Fruit fly (Drosophila melanogaster): ENCODE measurements around the gene CG4911.

The CG4911 gene

dm6 chr3L:9057429-9058088 lies 15.0 kb downstream of the CG4911 start (continued):
- TF ChIP-seq grau (tag; optimal IDR thresholded peaks at IDR 0.05) (peak; percentile 94), Nf-YA (GFP tag; IDR thresholded peaks at IDR 0.05) (peak; percentile 79), CG3065 (GFP tag; optimal IDR thresholded peaks at IDR 0.05) (peak; percentile 76), CG4360 (GFP tag; IDR thresholded peaks at IDR 0.05) (peak; percentile 51), CG15479 (GFP tag; optimal IDR thresholded peaks at IDR 0.05) (no peak), CG11695 (GFP tag; IDR thresholded peaks at IDR 0.05) (peak; percentile 88), CG10321 (GFP tag; IDR thresholded peaks at IDR 0.05) (0 out of 2 replicates have a peak, but pooled peaks have one; percentile 58), odd (GFP tag; optimal IDR thresholded peaks at IDR 0.05) (peak; percentile 86), Fer1 (GFP tag; optimal IDR thresholded peaks at IDR 0.05) (peak; percentile 96), CG31388 (GFP tag; optimal IDR thresholded peaks at IDR 0.05) (peak; percentile 54), eve (GFP tag; optimal IDR thresholded peaks at IDR 0.05) (peak in 1 of 2 experiments; percentile 92), Sry-δ (GFP tag; optimal IDR thresholded peaks at IDR 0.05) (peak; percentile 3), pum (GFP tag; optimal IDR thresholded peaks at IDR 0.05) (peak; percentile 38), HLHmδ (GFP tag; optimal IDR thresholded peaks at IDR 0.05) (no peak), CG17612 (GFP tag; IDR thresholded peaks at IDR 0.05) (peak; percentile 66), p53 (GFP tag; optimal IDR thresholded peaks at IDR 0.05) (no peak), CG10431 (GFP tag; optimal IDR thresholded peaks at IDR 0.05) (peak; percentile 78), Sin3A (optimal IDR thresholded peaks at IDR 0.05) (no peak), CG3995 (GFP tag; optimal IDR thresholded peaks at IDR 0.05) (peak; percentile 43), kni (GFP tag; optimal IDR thresholded peaks at IDR 0.05) (peak; percentile 23), H2.0 (GFP tag; IDR thresholded peaks at IDR 0.05) (peak; percentile 86), CG17829 (tag; optimal IDR thresholded peaks at IDR 0.05) (peak; percentile 93), Optix (GFP tag; IDR thresholded peaks at IDR 0.05) (peak; percentile 74; the same call in 2 of the 3 replicates), Usf (GFP tag; optimal IDR thresholded peaks at IDR 0.05) (peak; percentile 80), ac (GFP tag; optimal IDR thresholded peaks at IDR 0.05) (peak; percentile 25), Blimp-1 (GFP tag; optimal IDR thresholded peaks at IDR 0.05) (peak; percentile 89), wdn (GFP tag; IDR thresholded peaks at IDR 0.05) (peak; percentile 85), Mrtf (GFP tag; IDR thresholded peaks at IDR 0.05) (peak; percentile 76), da (GFP tag; optimal IDR thresholded peaks at IDR 0.05) (no peak), tgo (GFP tag; IDR thresholded peaks at IDR 0.05) (peak; percentile 90), CG12219 (GFP tag; optimal IDR thresholded peaks at IDR 0.05) (peak; percentile 74), D19A (tag; optimal IDR thresholded peaks at IDR 0.05) (peak; percentile 87), schlank (tag; optimal IDR thresholded peaks at IDR 0.05) (peak; percentile 65), CG16813 (GFP tag; IDR thresholded peaks at IDR 0.05; ENCODE audit: partially characterized antibody) (no peak), CG4282 (GFP tag; optimal IDR thresholded peaks at IDR 0.05) (no peak), MTF-1 (GFP tag; optimal IDR thresholded peaks at IDR 0.05; ENCODE audit: borderline replicate concordance) (peak; percentile 63), Xrp1 (GFP tag; IDR thresholded peaks at IDR 0.05) (peak; percentile 94), peb (GFP tag; IDR thresholded peaks at IDR 0.05) (peak; percentile 78), Hr51 (GFP tag; optimal IDR thresholded peaks at IDR 0.05) (peak; percentile 57 to 91), NC2β (GFP tag; optimal IDR thresholded peaks at IDR 0.05) (peak; percentile 30), tna (GFP tag; IDR thresholded peaks at IDR 0.05; ENCODE audit: partially characterized antibody) (no peak), sob (GFP tag; IDR thresholded peaks at IDR 0.05) (peak; percentile 93), gce (GFP tag; IDR thresholded peaks at IDR 0.05) (peak; percentile 80; the same call in 2 of the 3 replicates), aop (GFP tag; IDR thresholded peaks at IDR 0.05) (0 out of 2 replicates have a peak, but pooled peaks have one; percentile 4), Dip2 (GFP tag; IDR thresholded peaks at IDR 0.05) (no peak), slou (GFP tag; optimal IDR thresholded peaks at IDR 0.05) (peak; percentile 83), CG10979 (tag; optimal IDR thresholded peaks at IDR 0.05) (peak; percentile 91), CG10959 (GFP tag; IDR thresholded peaks at IDR 0.05) (peak; percentile 79), btn (GFP tag; optimal IDR thresholded peaks at IDR 0.05) (no peak), sisA (GFP tag; IDR thresholded peaks at IDR 0.05) (peak; percentile 92), Myb (GFP tag; optimal IDR thresholded peaks at IDR 0.05) (peak; percentile 24)
